Worm (Caenorhabditis elegans) whole organism, late embryonic: ENCODE measurements around the gene hlh-4.

Experiments
- Y22D7AL.16 ChIP-seq: sonication (generic microtip); optimal IDR thresholded peaks from 2 replicates; lab custom pipeline; 2016; ENCODE audit warnings: missing genetic modification characterization, missing compliant biosample characterization
- fkh-10 ChIP-seq: fragments of 150-350 bp; optimal IDR thresholded peaks from 2 replicates; lab custom pipeline; 2014; ENCODE audit warnings: missing biosample characterization, missing genetic modification reagents, missing genetic modification characterization
- gmeb-2 ChIP-seq: sonication (generic microtip); optimal IDR thresholded peaks from 2 replicates; lab custom pipeline; 2016; ENCODE audit warnings: missing genetic modification characterization, inconsistent platforms, missing compliant biosample characterization
- lin-11 ChIP-seq: fragments of 200-800 bp; sonication (Bioruptor generic); optimal IDR thresholded peaks from 2 replicates; lab custom pipeline; 2018; ENCODE audit warnings: mild to moderate bottlenecking, missing genetic modification characterization, missing compliant biosample characterization
- madf-2 ChIP-seq: sonication (generic microtip); optimal IDR thresholded peaks from 2 replicates; lab custom pipeline; 2017; ENCODE audit warnings: missing genetic modification characterization, missing compliant biosample characterization
- pha-4 ChIP-seq: fragments of 150-350 bp; optimal IDR thresholded peaks from 2 replicates; lab custom pipeline; 2018; ENCODE audit warnings: missing biosample characterization, missing genetic modification reagents, missing genetic modification characterization
- unc-42 ChIP-seq: sonication (generic microtip); optimal IDR thresholded peaks from 2 replicates; lab custom pipeline; 2016; ENCODE audit warnings: missing genotype, missing genetic modification characterization, missing compliant biosample characterization

ce11 chrIII:9740663-9741062 is 1.8 kb upstream of the hlh-4 start:
- TF ChIP-seq Y22D7AL.16 = no peak
- TF ChIP-seq pha-4 = no peak
- TF ChIP-seq fkh-10 (GFP tag; lab: Kevin White, UChicago) = no peak
- no peak for TF ChIP-seq gmeb-2 (tag; lab: Kevin White, UChicago)
- no peak for TF ChIP-seq lin-11 (tag; lab: Kevin White, UChicago)
- TF ChIP-seq madf-2 (tag; lab: Kevin White, UChicago) = no peak
- no peak for TF ChIP-seq unc-42
